Worm (Caenorhabditis elegans) whole organism, L1 larva: ENCODE data around the gene F40F12.9.

Experiments used
- C16A3.4 ChIP-seq: fragments of 150-350 bp; optimal IDR thresholded peaks from 2 replicates; lab custom pipeline; 2014; ENCODE audit warnings: missing biosample characterization, missing genetic modification characterization
- C34B4.2 ChIP-seq: sonication (generic microtip); optimal IDR thresholded peaks from 2 replicates; lab custom pipeline; 2017; ENCODE audit warnings: mild to moderate bottlenecking, missing genetic modification characterization, missing compliant biosample characterization
- aha-1 ChIP-seq: fragments of 150-350 bp; optimal IDR thresholded peaks from 2 replicates; lab custom pipeline; 2014; ENCODE audit warnings: missing biosample characterization, missing genetic modification characterization
- ceh-8 ChIP-seq: fragments of 200-800 bp; sonication (Bioruptor generic); optimal IDR thresholded peaks from 2 replicates; lab custom pipeline; 2018; ENCODE audit warnings: mild to moderate bottlenecking, missing genetic modification characterization, moderate library complexity, missing compliant biosample characterization
- ceh-90 ChIP-seq: sonication (generic microtip); optimal IDR thresholded peaks from 2 replicates; lab custom pipeline; 2016; ENCODE audit warnings: missing genetic modification characterization, missing compliant biosample characterization
- dpl-1 ChIP-seq, 3 experiments: fragments of 150-350 bp in 2 of 3; sonication (generic microtip) in 1 of 3; optimal IDR thresholded peaks; 2 replicates each; lab custom pipeline; 2014 to 2017; ENCODE audit warnings: missing biosample characterization in 3 of 3, missing genetic modification characterization in 3 of 3, missing genetic modification reagents in 3 of 3
- efl-1 ChIP-seq, 4 experiments: fragments of 150-350 bp; optimal IDR thresholded peaks in 3 of 4; peaks in 1 of 4; 1 replicate in 1 of 4; 2 replicates in 3 of 4; lab custom pipeline; 2014; ENCODE audit warnings: missing biosample characterization in 2 of 4, missing genetic modification characterization in 2 of 4, missing genetic modification reagents in 2 of 4
- egl-13 ChIP-seq: sonication (generic microtip); optimal IDR thresholded peaks from 2 replicates; lab custom pipeline; 2016; ENCODE audit warnings: missing genotype, missing genetic modification reagents, missing genetic modification characterization, missing compliant biosample characterization
- elt-2 ChIP-seq: sonication (generic microtip); optimal IDR thresholded peaks from 2 replicates; lab custom pipeline; 2016; ENCODE audit warnings: missing genetic modification characterization, mild to moderate bottlenecking, inconsistent platforms, missing compliant biosample characterization, missing genetic modification reagents
- ets-5 ChIP-seq: fragments of 200-800 bp; sonication (Bioruptor generic); IDR thresholded peaks from 2 replicates; pipeline ENCODE4 v1.3.6; 2022; ENCODE audit warnings: missing genetic modification characterization, missing compliant biosample characterization
- fkh-10 ChIP-seq: sonication (generic microtip); optimal IDR thresholded peaks from 2 replicates; lab custom pipeline; 2017; ENCODE audit warnings: missing biosample characterization, missing genetic modification reagents, missing genetic modification characterization
- grh-1 ChIP-seq: fragments of 200-800 bp; sonication (Bioruptor generic); IDR thresholded peaks from 2 replicates; pipeline ENCODE4 v1.3.6; 2022; ENCODE audit warnings: missing genetic modification reagents, missing genetic modification characterization, missing compliant biosample characterization
- hlh-17 ChIP-seq: fragments of 200-800 bp; sonication (Bioruptor generic); optimal IDR thresholded peaks from 2 replicates; lab custom pipeline; 2018; ENCODE audit warnings: missing genetic modification characterization, mild to moderate bottlenecking, missing compliant biosample characterization, moderate library complexity, borderline replicate concordance
- hpl-2 ChIP-seq: fragments of 150-350 bp; optimal IDR thresholded peaks from 2 replicates; lab custom pipeline; 2014; ENCODE audit warnings: missing biosample characterization, missing genetic modification reagents, missing genetic modification characterization
- jun-1 ChIP-seq: fragments of 150-350 bp; optimal IDR thresholded peaks from 2 replicates; lab custom pipeline; 2014; ENCODE audit warnings: missing biosample characterization, missing genetic modification reagents, missing genetic modification characterization
- lin-15B ChIP-seq: fragments of 150-350 bp; sonication (generic microtip); optimal IDR thresholded peaks from 3 replicates; lab custom pipeline; 2014; ENCODE audit warnings: missing biosample characterization, missing genetic modification characterization
- lin-35 ChIP-seq, 2 experiments: fragments of 150-350 bp; optimal IDR thresholded peaks; 2 replicates each; lab custom pipeline; 2014; ENCODE audit warnings: missing biosample characterization in 2 of 2, missing genetic modification characterization in 2 of 2, missing genetic modification reagents in 2 of 2
- lin-39 ChIP-seq: fragments of 150-350 bp; optimal IDR thresholded peaks from 2 replicates; lab custom pipeline; 2014; ENCODE audit warnings: missing biosample characterization, missing genetic modification reagents, missing genetic modification characterization
- mab-9 ChIP-seq: fragments of 200-800 bp; sonication (Bioruptor generic); IDR thresholded peaks from 2 replicates; pipeline ENCODE4 v1.3.6; 2022; ENCODE audit warnings: missing genetic modification reagents, missing genetic modification characterization, missing compliant biosample characterization
- mep-1 ChIP-seq: fragments of 150-350 bp; optimal IDR thresholded peaks from 2 replicates; lab custom pipeline; 2014; ENCODE audit warnings: missing biosample characterization, missing genetic modification characterization
- nhr-19 ChIP-seq: fragments of 200-800 bp; sonication (Bioruptor generic); conservative IDR thresholded peaks from 2 replicates; pipeline ENCODE4 v1.3.6; 2022; ENCODE audit warnings: missing genetic modification characterization, missing compliant biosample characterization
- nhr-85 ChIP-seq: sonication (generic microtip); peaks from one replicate; lab custom pipeline; 2016; ENCODE audit warnings: missing genetic modification characterization, inconsistent platforms, missing compliant biosample characterization
- nhr-90 ChIP-seq: sonication (generic microtip); optimal IDR thresholded peaks from 2 replicates; lab custom pipeline; 2016; ENCODE audit warnings: mild to moderate bottlenecking, missing genetic modification characterization, missing compliant biosample characterization; ENCODE audit not compliant: poor library complexity
- pag-3 ChIP-seq: sonication (generic microtip); optimal IDR thresholded peaks from 2 replicates; lab custom pipeline; 2017; ENCODE audit warnings: missing genetic modification characterization, mild to moderate bottlenecking, missing compliant biosample characterization, antibody characterized with exemption, borderline replicate concordance; ENCODE audit not compliant: insufficient read depth
- pqm-1 ChIP-seq: sonication (generic microtip); optimal IDR thresholded peaks from 3 replicates; lab custom pipeline; 2017; ENCODE audit warnings: missing biosample characterization, missing genetic modification characterization
- snpc-4 ChIP-seq: fragments of 150-350 bp; optimal IDR thresholded peaks from 2 replicates; lab custom pipeline; 2014; ENCODE audit warnings: missing biosample characterization, missing genetic modification characterization
- snu-23 ChIP-seq: sonication (generic microtip); optimal IDR thresholded peaks from 2 replicates; lab custom pipeline; 2016; ENCODE audit warnings: missing genetic modification characterization, missing compliant biosample characterization
- swsn-7 ChIP-seq: sonication (generic microtip); optimal IDR thresholded peaks from 2 replicates; lab custom pipeline; 2016; ENCODE audit warnings: missing genetic modification characterization, missing compliant biosample characterization
- tbx-2 ChIP-seq: sonication (generic microtip); optimal IDR thresholded peaks from 2 replicates; lab custom pipeline; 2016; ENCODE audit warnings: missing genetic modification characterization, missing compliant biosample characterization
- unc-30 ChIP-seq: sonication (generic microtip); optimal IDR thresholded peaks from 2 replicates; lab custom pipeline; 2017; ENCODE audit warnings: missing biosample characterization, missing genetic modification characterization
- unc-86 ChIP-seq: sonication (generic microtip); optimal IDR thresholded peaks from 2 replicates; lab custom pipeline; 2016; ENCODE audit warnings: missing genetic modification characterization, missing compliant biosample characterization
- vab-15 ChIP-seq: sonication (generic microtip); optimal IDR thresholded peaks from 2 replicates; lab custom pipeline; 2017; ENCODE audit warnings: missing genotype, mild to moderate bottlenecking, missing genetic modification characterization, missing compliant biosample characterization
- zag-1 ChIP-seq: fragments of 150-350 bp; optimal IDR thresholded peaks from 2 replicates; lab custom pipeline; 2014; ENCODE audit warnings: missing biosample characterization, missing genetic modification characterization
- zip-4 ChIP-seq: fragments of 200-800 bp; sonication (Bioruptor generic); optimal IDR thresholded peaks from 2 replicates; lab custom pipeline; 2018; ENCODE audit warnings: mild to moderate bottlenecking, missing genetic modification characterization, moderate library complexity, missing compliant biosample characterization

Gene F40F12.9

DNA sequence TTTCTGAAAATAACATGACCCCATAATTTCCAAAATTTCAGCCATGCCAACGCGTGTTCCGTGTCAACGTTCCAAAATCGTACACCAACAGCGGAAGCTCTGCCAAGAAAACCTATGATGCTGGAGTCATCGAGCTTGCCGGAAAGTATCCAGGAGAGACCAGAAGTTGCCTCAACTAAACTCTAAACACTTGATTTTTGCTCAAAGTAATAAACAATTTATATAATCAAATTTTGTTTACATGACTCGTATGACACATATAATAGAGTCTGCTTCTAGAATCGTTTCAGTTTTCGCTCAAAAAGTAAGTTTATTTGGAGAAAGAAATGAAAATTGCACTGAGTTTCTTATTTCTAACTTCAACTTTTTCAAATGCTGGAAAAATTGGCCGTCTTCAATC is 17.6 kb downstream of the F40F12.9 start, which contains the start of gene ttr-1:
TSS of gene ttr-1 (plus strand) at position 301 of the 400 bp plus-strand sequence.
- no peak for TF ChIP-seq zip-4 (GFP tag; lab: Kevin White, UChicago)
- no peak for TF ChIP-seq ceh-90
- TF ChIP-seq tbx-2 (tag; lab: Kevin White, UChicago), result no peak
- TF ChIP-seq C16A3.4, result no peak
- TF ChIP-seq pag-3 (tag; lab: Kevin White, UChicago), result no peak
- no peak for TF ChIP-seq snu-23 (GFP tag; lab: Kevin White, UChicago)

DNA sequence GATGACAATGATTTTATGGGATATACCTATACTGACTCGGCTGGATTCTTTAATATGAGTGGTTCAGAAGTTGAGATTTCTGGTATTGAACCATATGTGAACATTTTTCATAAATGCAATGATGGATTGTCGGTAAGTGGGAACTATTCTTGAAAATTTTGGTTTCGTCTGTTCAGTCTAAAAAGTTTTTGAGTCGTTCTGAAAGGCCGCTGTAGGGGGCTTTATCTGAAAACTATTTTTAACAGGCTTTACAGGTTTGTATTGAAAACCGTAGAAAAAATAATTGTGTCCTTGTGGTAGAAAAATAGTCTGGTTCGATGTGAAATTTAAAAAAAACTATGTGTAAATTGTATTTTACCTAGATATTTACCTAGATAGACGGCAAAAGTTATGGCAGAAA is 18.4 kb downstream of the F40F12.9 start:
- TF ChIP-seq nhr-19 (GFP tag; lab: Robert Waterston, UW) (no peak), ceh-90 (no peak), nhr-85 (tag; lab: Kevin White, UChicago) (peak; percentile 57), snpc-4 (tag; lab: Kevin White, UChicago) (no peak), jun-1 (tag; lab: Kevin White, UChicago) (no peak), hlh-17 (GFP tag; lab: Kevin White, UChicago) (no peak), elt-2 (tag; lab: Kevin White, UChicago) (no peak)

DNA sequence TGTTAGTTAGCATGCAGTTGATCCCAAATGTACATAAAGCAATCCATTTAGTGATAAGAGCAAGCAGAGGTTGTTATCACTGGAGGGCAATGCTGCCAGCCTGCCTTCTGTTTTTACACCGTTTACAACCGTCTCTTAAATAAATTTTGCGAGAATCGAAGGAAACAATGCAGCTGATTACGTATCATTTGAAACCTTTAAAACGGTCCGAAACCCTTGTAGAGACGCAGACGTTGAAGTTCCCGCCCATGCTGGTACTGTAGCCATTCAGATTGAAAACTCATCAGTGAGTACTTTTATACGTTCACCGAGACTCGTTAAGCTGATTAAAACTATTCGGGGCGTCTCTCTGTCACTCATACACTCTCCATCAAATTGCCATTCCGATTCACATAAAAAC is 19.3 kb downstream of the F40F12.9 start:
- no peak for TF ChIP-seq efl-1 (optimal IDR thresholded peaks at IDR 0.05; lab: Kevin White, UChicago)
- peak in 1 of 2 experiments; percentile 91 for TF ChIP-seq efl-1 (GFP tag; optimal IDR thresholded peaks at IDR 0.05 in 1 of 2; lab: Kevin White, UChicago)
- peak; percentile 8 for TF ChIP-seq pqm-1
- no peak for TF ChIP-seq zag-1 (tag; lab: Kevin White, UChicago)
- TF ChIP-seq C34B4.2 (tag; lab: Kevin White, UChicago), result no peak
- peak; percentile 93 for TF ChIP-seq elt-2 (tag; lab: Kevin White, UChicago)
- TF ChIP-seq unc-86 (tag; lab: Kevin White, UChicago), result no peak
- TF ChIP-seq jun-1 (tag; lab: Kevin White, UChicago), result peak; percentile 10
- peak in 1 of 2 experiments; percentile 32 for TF ChIP-seq lin-35 (GFP tag; optimal IDR thresholded peaks at IDR 0.05; lab: Kevin White, UChicago)
- TF ChIP-seq hpl-2 (GFP tag; lab: Kevin White, UChicago), result no peak

DNA sequence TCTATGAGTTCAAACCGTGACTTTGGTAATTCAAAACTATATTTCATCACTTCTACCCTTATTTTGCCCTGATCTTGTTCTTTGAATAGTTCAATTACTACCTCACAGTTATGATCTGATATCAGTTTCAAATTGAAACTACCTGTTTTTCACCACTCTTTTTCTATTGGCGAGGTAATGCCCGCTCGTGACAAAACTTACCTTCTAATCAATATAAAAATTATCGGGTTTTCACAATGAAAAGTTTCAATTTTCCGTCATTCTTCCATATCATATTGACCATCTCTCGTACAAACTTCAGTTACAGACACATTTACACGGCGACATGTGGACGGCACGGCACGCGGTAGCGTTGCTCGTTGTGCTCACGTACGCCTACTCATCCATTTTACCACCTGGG is 21.0 kb downstream of the F40F12.9 start, which contains the start of gene dec-7:
TSS of gene dec-7 (plus strand) at position 308 of the 400 bp plus-strand sequence.
- TF ChIP-seq mep-1 (tag; lab: Kevin White, UChicago), result no peak
- TF ChIP-seq grh-1, result no peak
- TF ChIP-seq mab-9 (GFP tag; lab: Robert Waterston, UW), result no peak
- no peak for TF ChIP-seq lin-15B (tag; lab: Kevin White, UChicago)
- TF ChIP-seq ets-5 (GFP tag; lab: Robert Waterston, UW), result no peak
- no peak for TF ChIP-seq aha-1 (tag; lab: Kevin White, UChicago)
- no peak for TF ChIP-seq hlh-17 (GFP tag; lab: Kevin White, UChicago)
- TF ChIP-seq unc-30 (tag; lab: Kevin White, UChicago), result no peak
- no peak for TF ChIP-seq ceh-8 (GFP tag; lab: Kevin White, UChicago)
- TF ChIP-seq nhr-90 (tag; lab: Kevin White, UChicago), result no peak
- TF ChIP-seq egl-13 (tag; lab: Kevin White, UChicago), result no peak
- TF ChIP-seq vab-15 (tag; lab: Kevin White, UChicago), result no peak
- TF ChIP-seq dpl-1 (GFP tag; optimal IDR thresholded peaks at IDR 0.05; lab: Kevin White, UChicago), result no peak
- TF ChIP-seq fkh-10 (GFP tag; lab: Kevin White, UChicago), result no peak
- TF ChIP-seq lin-39, result no peak
- TF ChIP-seq swsn-7 (tag; lab: Kevin White, UChicago), result no peak
- TF ChIP-seq, all 84 proteins: peak for 0
